Worm (Caenorhabditis elegans): ENCODE data around the gene nas-1.

DNA sequence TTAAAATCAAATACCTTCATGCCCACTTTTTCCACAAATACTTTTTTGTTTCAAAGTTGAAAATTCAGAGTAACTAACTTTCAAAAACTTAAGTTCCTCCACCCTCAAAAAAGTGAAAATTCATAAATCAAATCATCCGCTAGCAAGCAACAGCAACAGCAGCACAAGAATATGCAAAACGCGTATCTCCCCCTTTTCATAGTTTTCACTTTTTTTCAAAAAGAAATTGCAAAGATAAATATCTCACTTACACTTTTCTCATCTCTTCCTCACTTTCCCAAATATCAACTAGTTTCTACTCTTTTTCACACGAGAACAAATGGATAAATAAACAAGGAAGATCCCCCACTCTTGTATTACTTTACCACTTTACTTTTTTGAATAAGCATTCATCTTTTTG lies 23.9 kb upstream of the nas-1 start:
- TF ChIP-seq hmg-4 (GFP tag; optimal IDR thresholded peaks at IDR 0.05) (no peak), ama-1 (optimal IDR thresholded peaks at IDR 0.05) (no peak), hmbx-1 (tag; optimal IDR thresholded peaks at IDR 0.05) (no peak), pes-1 (GFP tag; IDR thresholded peaks at IDR 0.05) (no peak), flt-1 (GFP tag; IDR thresholded peaks at IDR 0.05) (no peak), tra-4 (tag; optimal IDR thresholded peaks at IDR 0.05) (no peak), F13C5.2 (tag; optimal IDR thresholded peaks at IDR 0.05) (no peak), scrt-1 (GFP tag; IDR thresholded peaks at IDR 0.05) (no peak), tbx-37 (GFP tag; conservative IDR thresholded peaks at IDR 0.05) (no peak), hnd-1 (tag; optimal IDR thresholded peaks at IDR 0.05) (no peak), ceh-36 (tag; optimal IDR thresholded peaks at IDR 0.05) (no peak), tbx-11 (GFP tag; IDR thresholded peaks at IDR 0.05) (no peak), ceh-13 (GFP tag; optimal IDR thresholded peaks at IDR 0.05) (no peak), B0310.2 (tag; optimal IDR thresholded peaks at IDR 0.05) (no peak)
